Fruit fly (Drosophila melanogaster): ENCODE measurements around the gene Spn.

Gene Spn

dm6 chr3L:2599214-2599730, 45.2 kb upstream of the Spn start, which contains the start of the genes CG16985 and CG12182 (continued):
- peak; percentile 74 for TF ChIP-seq Dref (GFP tag; IDR thresholded peaks at IDR 0.05)
- TF ChIP-seq CG6765 (GFP tag; optimal IDR thresholded peaks at IDR 0.05), result no peak
- TF ChIP-seq CG4404 (GFP tag; IDR thresholded peaks at IDR 0.05), result no peak
- TF ChIP-seq Jarid2 (GFP tag; optimal IDR thresholded peaks at IDR 0.05), result peak; percentile 8
- TF ChIP-seq dmrt11E (tag; optimal IDR thresholded peaks at IDR 0.05), result no peak
- TF ChIP-seq mam (GFP tag; optimal IDR thresholded peaks at IDR 0.05), result no peak
- TF ChIP-seq CG11723 (GFP tag; optimal IDR thresholded peaks at IDR 0.05), result no peak
- no peak for TF ChIP-seq Antp (GFP tag; optimal IDR thresholded peaks at IDR 0.05)
- TF ChIP-seq ab (GFP tag; optimal IDR thresholded peaks at IDR 0.05), result no peak
- no peak for TF ChIP-seq CG31224 (GFP tag; IDR thresholded peaks at IDR 0.05)
- TF ChIP-seq al (GFP tag; IDR thresholded peaks at IDR 0.05), result no peak
- no peak for TF ChIP-seq CG17612 (GFP tag; IDR thresholded peaks at IDR 0.05)
- no peak for TF ChIP-seq CG1647 (GFP tag; optimal IDR thresholded peaks at IDR 0.05)
- no peak for TF ChIP-seq inv (GFP tag; IDR thresholded peaks at IDR 0.05; ENCODE audit: partially characterized antibody)
- peak; percentile 78 for TF ChIP-seq Myb (GFP tag; optimal IDR thresholded peaks at IDR 0.05)
- no peak for TF ChIP-seq CG11560 (tag; IDR thresholded peaks at IDR 0.05)
- TF ChIP-seq CG18262 (tag; optimal IDR thresholded peaks at IDR 0.05), result no peak
- no peak for TF ChIP-seq dpn (GFP tag; optimal IDR thresholded peaks at IDR 0.05)
- no peak for TF ChIP-seq CG7745 (tag; optimal IDR thresholded peaks at IDR 0.05)
- no peak for TF ChIP-seq Deaf1 (tag; optimal IDR thresholded peaks at IDR 0.05)
- no peak for TF ChIP-seq scrt (GFP tag; optimal IDR thresholded peaks at IDR 0.05)
- no peak for TF ChIP-seq Kr (GFP tag; optimal IDR thresholded peaks at IDR 0.05)
- no peak for TF ChIP-seq prd (optimal IDR thresholded peaks at IDR 0.05)
- TF ChIP-seq prd (GFP tag; IDR thresholded peaks at IDR 0.05), result no peak
- no peak for TF ChIP-seq CG6683 (GFP tag; optimal IDR thresholded peaks at IDR 0.05)
- no peak for TF ChIP-seq CG15073 (GFP tag; optimal IDR thresholded peaks at IDR 0.05)
- TF ChIP-seq schlank (tag; optimal IDR thresholded peaks at IDR 0.05), result no peak
- TF ChIP-seq insv (GFP tag; optimal IDR thresholded peaks at IDR 0.05), result no peak
- no peak for TF ChIP-seq cad (GFP tag; optimal IDR thresholded peaks at IDR 0.05)
- no peak for TF ChIP-seq mirr (GFP tag; optimal IDR thresholded peaks at IDR 0.05)
- no peak for TF ChIP-seq Blimp-1 (GFP tag; optimal IDR thresholded peaks at IDR 0.05)
- TF ChIP-seq CkIIα-i1 (GFP tag; IDR thresholded peaks at IDR 0.05), result no peak
- TF ChIP-seq so (GFP tag; IDR thresholded peaks at IDR 0.05), result no peak
- TF ChIP-seq Ets65A (GFP tag), result no peak
- no peak for TF ChIP-seq unpg (GFP tag; optimal IDR thresholded peaks at IDR 0.05)
- TF ChIP-seq tup (GFP tag; optimal IDR thresholded peaks at IDR 0.05), result no peak
- no peak for TF ChIP-seq Eip74EF (GFP tag; optimal IDR thresholded peaks at IDR 0.05)
- TF ChIP-seq Awh (GFP tag; IDR thresholded peaks at IDR 0.05), result no peak
- TF ChIP-seq CG13287 (GFP tag; IDR thresholded peaks at IDR 0.05; ENCODE audit: partially characterized antibody), result peak; percentile 46; the same call in 1 of the 2 replicates
- TF ChIP-seq CG17385 (GFP tag; optimal IDR thresholded peaks at IDR 0.05), result no peak
- peak; percentile 46; the same call in 1 of the 2 replicates for TF ChIP-seq Scr (GFP tag; IDR thresholded peaks at IDR 0.05; ENCODE audit: partially characterized antibody)
- TF ChIP-seq CG7357 (GFP tag; IDR thresholded peaks at IDR 0.05), result 0 out of 3 replicates have a peak, but pooled peaks have one; percentile 19
- TF ChIP-seq tx (GFP tag; optimal IDR thresholded peaks at IDR 0.05), result no peak
- TF ChIP-seq maf-S (GFP tag; optimal IDR thresholded peaks at IDR 0.05), result no peak
- TF ChIP-seq corto (GFP tag; optimal IDR thresholded peaks at IDR 0.05), result no peak
- no peak for TF ChIP-seq CG18011 (GFP tag; optimal IDR thresholded peaks at IDR 0.05)
- no peak for TF ChIP-seq stc (GFP tag; IDR thresholded peaks at IDR 0.05)
- TF ChIP-seq CG15479 (GFP tag; optimal IDR thresholded peaks at IDR 0.05), result no peak
- TF ChIP-seq pnt (GFP tag; optimal IDR thresholded peaks at IDR 0.05), result no peak
- TF ChIP-seq ems (GFP tag; optimal IDR thresholded peaks at IDR 0.05), result no peak
- TF ChIP-seq nau (GFP tag; optimal IDR thresholded peaks at IDR 0.05), result no peak
